Worm (Caenorhabditis elegans) whole organism, early embryonic: ENCODE data around the gene clh-4.

Experiments
- B0310.2 ChIP-seq: sonication (generic microtip); optimal IDR thresholded peaks from 2 replicates; lab custom pipeline; 2016; ENCODE audit warnings: mild to moderate bottlenecking, missing genetic modification characterization, missing compliant biosample characterization
- F13C5.2 ChIP-seq: sonication (generic microtip); optimal IDR thresholded peaks from 2 replicates; lab custom pipeline; 2017; ENCODE audit warnings: mild to moderate bottlenecking, missing genetic modification characterization, inconsistent platforms, missing compliant biosample characterization
- aly-1 ChIP-seq: sonication (generic microtip); optimal IDR thresholded peaks from 2 replicates; lab custom pipeline; 2016; ENCODE audit warnings: missing genetic modification characterization, missing compliant biosample characterization
- ama-1 ChIP-seq: fragments of 150-350 bp; optimal IDR thresholded peaks from 2 replicates; lab custom pipeline; 2014
- ceh-13 ChIP-seq: fragments of 200-800 bp; sonication (Bioruptor generic); optimal IDR thresholded peaks from 2 replicates; lab custom pipeline; 2018; ENCODE audit warnings: mild to moderate bottlenecking, missing genetic modification characterization, missing compliant biosample characterization
- ceh-36 ChIP-seq: sonication (generic microtip); optimal IDR thresholded peaks from 2 replicates; lab custom pipeline; 2016; ENCODE audit warnings: missing genetic modification characterization, inconsistent platforms, missing compliant biosample characterization
- ets-7 ChIP-seq: sonication (generic microtip); optimal IDR thresholded peaks from 2 replicates; lab custom pipeline; 2016; ENCODE audit warnings: missing genotype, missing genetic modification characterization, missing compliant biosample characterization
- flt-1 ChIP-seq: fragments of 200-800 bp; sonication (Bioruptor generic); IDR thresholded peaks from 2 replicates; pipeline ENCODE4 v1.3.6; 2022; ENCODE audit warnings: missing genetic modification characterization, missing compliant biosample characterization
- hmbx-1 ChIP-seq: sonication (generic microtip); optimal IDR thresholded peaks from 2 replicates; lab custom pipeline; 2016; ENCODE audit warnings: mild to moderate bottlenecking, missing genetic modification characterization, missing compliant biosample characterization
- hmg-4 ChIP-seq: fragments of 200-800 bp; sonication (Bioruptor generic); optimal IDR thresholded peaks from 2 replicates; lab custom pipeline; 2018; ENCODE audit warnings: mild to moderate bottlenecking, missing genetic modification characterization, missing compliant biosample characterization
- hnd-1 ChIP-seq: sonication (generic microtip); optimal IDR thresholded peaks from 2 replicates; lab custom pipeline; 2016; ENCODE audit warnings: missing genetic modification characterization, missing compliant biosample characterization
- pes-1 ChIP-seq: fragments of 200-800 bp; sonication (Bioruptor generic); IDR thresholded peaks from 2 replicates; pipeline ENCODE4 v1.3.6; 2022; ENCODE audit warnings: missing genetic modification reagents, missing genetic modification characterization, missing compliant biosample characterization
- scrt-1 ChIP-seq: fragments of 200-800 bp; sonication (Bioruptor generic); IDR thresholded peaks from 2 replicates; pipeline ENCODE4 v1.3.6; 2022; ENCODE audit warnings: missing genetic modification characterization, missing compliant biosample characterization
- sea-1 ChIP-seq: fragments of 200-800 bp; sonication (Bioruptor generic); conservative IDR thresholded peaks from 2 replicates; pipeline ENCODE4 v1.3.6; 2022; ENCODE audit warnings: missing genetic modification characterization, missing compliant biosample characterization
- tbx-11 ChIP-seq: fragments of 200-800 bp; sonication (Bioruptor generic); IDR thresholded peaks from 2 replicates; pipeline ENCODE4 v1.3.6; 2022; ENCODE audit warnings: missing genetic modification characterization, missing compliant biosample characterization
- tbx-37 ChIP-seq: fragments of 200-800 bp; sonication (Bioruptor generic); conservative IDR thresholded peaks from 2 replicates; pipeline ENCODE4 v1.3.6; 2022; ENCODE audit warnings: missing genetic modification reagents, missing genetic modification characterization, missing compliant biosample characterization
- tra-4 ChIP-seq: sonication (generic microtip); optimal IDR thresholded peaks from 2 replicates; lab custom pipeline; 2017; ENCODE audit warnings: missing genetic modification characterization, missing compliant biosample characterization

The clh-4 gene

ce11 chrX:4100473-4100872 lies at the start of gene clh-4:
Gene clh-4, minus strand, starts transcription at chrX:4100573.
- no peak for TF ChIP-seq pes-1 (GFP tag; lab: Robert Waterston, UW)
- no peak for TF ChIP-seq ceh-13 (GFP tag; lab: Kevin White, UChicago)
- TF ChIP-seq flt-1, result no peak
- no peak for TF ChIP-seq B0310.2 (tag; lab: Kevin White, UChicago)
- no peak for TF ChIP-seq sea-1 (GFP tag; lab: Robert Waterston, UW)
- no peak for TF ChIP-seq aly-1 (tag; lab: Kevin White, UChicago)
- no peak for TF ChIP-seq tbx-37 (GFP tag; lab: Robert Waterston, UW)
- TF ChIP-seq ets-7 (tag; lab: Kevin White, UChicago), result no peak
- TF ChIP-seq hmbx-1 (tag; lab: Kevin White, UChicago), result no peak
- TF ChIP-seq scrt-1, result no peak
- TF ChIP-seq hnd-1 (tag; lab: Kevin White, UChicago), result no peak
- TF ChIP-seq ama-1 (lab: Kevin White, UChicago), result no peak
- no peak for TF ChIP-seq tbx-11 (GFP tag; lab: Robert Waterston, UW)
- no peak for TF ChIP-seq tra-4 (tag; lab: Kevin White, UChicago)

ce11 chrX:4148449-4149031 lies 48.2 kb upstream of the clh-4 start:
- no peak for TF ChIP-seq ceh-13 (GFP tag; lab: Kevin White, UChicago)
- TF ChIP-seq ceh-36 (tag; lab: Kevin White, UChicago), result no peak
- no peak for TF ChIP-seq F13C5.2
- TF ChIP-seq hmbx-1 (tag; lab: Kevin White, UChicago), result no peak
- TF ChIP-seq ama-1 (lab: Kevin White, UChicago), result no peak
- no peak for TF ChIP-seq hnd-1 (tag; lab: Kevin White, UChicago)
- TF ChIP-seq aly-1 (tag; lab: Kevin White, UChicago), result no peak
- TF ChIP-seq scrt-1, result no peak
- no peak for TF ChIP-seq sea-1 (GFP tag; lab: Robert Waterston, UW)
- no peak for TF ChIP-seq tbx-11 (GFP tag; lab: Robert Waterston, UW)
- TF ChIP-seq flt-1, result no peak

- TF ChIP-seq flt-1 (no peak), pes-1 (GFP tag; lab: Robert Waterston, UW) (no peak), tra-4 (tag; lab: Kevin White, UChicago) (no peak), ets-7 (tag; lab: Kevin White, UChicago) (no peak), tbx-37 (GFP tag; lab: Robert Waterston, UW) (no peak), ceh-36 (tag; lab: Kevin White, UChicago) (no peak), hmg-4 (no peak), hmbx-1 (tag; lab: Kevin White, UChicago) (no peak), F13C5.2 (no peak), hnd-1 (tag; lab: Kevin White, UChicago) (no peak), ceh-13 (GFP tag; lab: Kevin White, UChicago) (no peak), ama-1 (lab: Kevin White, UChicago) (no peak), scrt-1 (no peak)
Measured at ce11 chrX:4147600-4148448, 47.5 kb upstream of the clh-4 start.

- no peak for TF ChIP-seq sea-1 (GFP tag; lab: Robert Waterston, UW)
- no peak for TF ChIP-seq flt-1
- no peak for TF ChIP-seq ets-7 (tag; lab: Kevin White, UChicago)
- TF ChIP-seq pes-1 (GFP tag; lab: Robert Waterston, UW), result no peak
- no peak for TF ChIP-seq F13C5.2
- no peak for TF ChIP-seq hmbx-1 (tag; lab: Kevin White, UChicago)
- no peak for TF ChIP-seq tbx-11 (GFP tag; lab: Robert Waterston, UW)
- no peak for TF ChIP-seq ama-1 (lab: Kevin White, UChicago)
- no peak for TF ChIP-seq B0310.2 (tag; lab: Kevin White, UChicago)
- no peak for TF ChIP-seq tbx-37 (GFP tag; lab: Robert Waterston, UW)
- no peak for TF ChIP-seq ceh-36 (tag; lab: Kevin White, UChicago)
- no peak for TF ChIP-seq hmg-4
Measured at ce11 chrX:4146798-4147543, 46.6 kb upstream of the clh-4 start.

- no peak for TF ChIP-seq pes-1 (GFP tag; lab: Robert Waterston, UW)
- no peak for TF ChIP-seq sea-1 (GFP tag; lab: Robert Waterston, UW)
- no peak for TF ChIP-seq ama-1 (lab: Kevin White, UChicago)
- no peak for TF ChIP-seq tbx-11 (GFP tag; lab: Robert Waterston, UW)
- TF ChIP-seq scrt-1, result no peak
- TF ChIP-seq flt-1, result no peak
- no peak for TF ChIP-seq hmbx-1 (tag; lab: Kevin White, UChicago)
- no peak for TF ChIP-seq hmg-4
- no peak for TF ChIP-seq tbx-37 (GFP tag; lab: Robert Waterston, UW)
- no peak for TF ChIP-seq F13C5.2
- no peak for TF ChIP-seq ceh-13 (GFP tag; lab: Kevin White, UChicago)
- TF ChIP-seq tra-4 (tag; lab: Kevin White, UChicago), result no peak
- TF ChIP-seq ceh-36 (tag; lab: Kevin White, UChicago), result no peak
- TF ChIP-seq hnd-1 (tag; lab: Kevin White, UChicago), result no peak
- no peak for TF ChIP-seq aly-1 (tag; lab: Kevin White, UChicago)
- TF ChIP-seq B0310.2 (tag; lab: Kevin White, UChicago), result no peak
- no peak for TF ChIP-seq ets-7 (tag; lab: Kevin White, UChicago)
Measured at ce11 chrX:4146046-4146445, 45.7 kb upstream of the clh-4 start.
